Fruit fly (Drosophila melanogaster): ENCODE data around the gene mtSSB.
A peak's percentile ranks its signal among the peaks of the same experiment; 100 is the strongest.

The mtSSB gene

DNA sequence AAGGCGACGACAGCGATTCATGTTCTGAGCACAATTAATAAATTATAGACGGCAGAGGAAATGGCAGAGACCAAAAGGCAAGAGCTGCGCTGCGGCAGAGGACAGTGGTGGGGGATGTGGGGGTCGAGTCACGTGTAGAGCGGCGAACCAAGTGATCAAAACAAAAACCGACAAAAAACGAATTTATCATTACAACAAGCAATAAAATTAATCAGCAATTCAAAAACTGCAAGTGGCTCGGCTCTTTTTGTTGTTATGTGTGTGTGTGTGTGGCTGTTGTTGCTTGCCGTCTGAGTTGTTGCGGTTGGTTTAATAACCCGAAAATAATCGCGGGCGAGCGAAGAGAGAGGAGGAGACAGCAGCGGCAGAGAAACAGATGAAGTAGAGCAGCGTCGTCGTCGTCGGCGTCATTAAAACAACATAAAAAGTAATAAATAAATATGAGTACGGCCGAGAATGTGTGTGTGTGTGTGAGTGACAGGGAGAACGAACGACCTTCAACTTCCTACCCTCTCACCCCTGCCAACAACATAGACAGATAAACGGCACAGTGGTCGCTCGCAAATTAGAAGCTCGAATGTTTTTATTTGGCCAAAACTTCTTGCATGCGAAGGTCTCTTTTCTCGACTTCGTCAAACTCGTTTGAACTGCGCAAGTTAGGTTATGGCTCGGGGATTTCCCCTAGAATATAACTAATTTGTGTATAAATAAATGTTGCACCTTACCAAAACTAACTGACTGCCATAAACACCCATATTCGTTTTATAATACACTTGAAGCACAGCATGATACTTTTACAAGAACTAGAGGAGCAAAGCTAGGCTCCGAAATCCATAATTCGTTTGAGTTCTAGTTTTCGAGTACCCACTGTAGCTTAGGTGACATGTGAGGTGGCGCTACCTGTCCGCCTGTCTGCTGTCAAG lies 26.6 kb upstream of the mtSSB start (continued):
- peak; percentile 80 for TF ChIP-seq CG9727 (GFP tag; optimal IDR thresholded peaks at IDR 0.05)
- peak; percentile 39 for TF ChIP-seq scrt (GFP tag; optimal IDR thresholded peaks at IDR 0.05)
- no peak for TF ChIP-seq Dip2 (GFP tag; IDR thresholded peaks at IDR 0.05)
- TF ChIP-seq fd102C (GFP tag; optimal IDR thresholded peaks at IDR 0.05), result no peak
- peak; percentile 32 for TF ChIP-seq CG8290 (GFP tag; optimal IDR thresholded peaks at IDR 0.05)
- peak in 1 of 2 experiments; percentile 27 for TF ChIP-seq CG8290 (tag; optimal IDR thresholded peaks at IDR 0.05)
- no peak for TF ChIP-seq nom (GFP tag; optimal IDR thresholded peaks at IDR 0.05)
- no peak for TF ChIP-seq CG10959 (GFP tag; IDR thresholded peaks at IDR 0.05)
- TF ChIP-seq CG6813 (GFP tag; optimal IDR thresholded peaks at IDR 0.05), result peak; percentile 28
- TF ChIP-seq tll (GFP tag; optimal IDR thresholded peaks at IDR 0.05), result peak; percentile 13 to 39
- peak; percentile 64 for TF ChIP-seq eyg (GFP tag; optimal IDR thresholded peaks at IDR 0.05)
- TF ChIP-seq hbn (GFP tag; IDR thresholded peaks at IDR 0.05; ENCODE audit: partially characterized antibody), result no peak
- peak; percentile 47 for TF ChIP-seq kah (GFP tag; optimal IDR thresholded peaks at IDR 0.05)
- TF ChIP-seq CG11696 (GFP tag; IDR thresholded peaks at IDR 0.05), result no peak
- TF ChIP-seq CG12299 (tag; optimal IDR thresholded peaks at IDR 0.05), result peak; percentile 50
- peak; percentile 64 for TF ChIP-seq fu2 (GFP tag; optimal IDR thresholded peaks at IDR 0.05)
- peak; percentile 51 to 71 for TF ChIP-seq bsh (GFP tag; optimal IDR thresholded peaks at IDR 0.05)
- TF ChIP-seq danr (GFP tag; IDR thresholded peaks at IDR 0.05), result no peak
- TF ChIP-seq pho (GFP tag; optimal IDR thresholded peaks at IDR 0.05), result peak; percentile 42
- TF ChIP-seq Lpt (GFP tag; optimal IDR thresholded peaks at IDR 0.05), result no peak
- no peak for TF ChIP-seq Bgb (GFP tag; IDR thresholded peaks at IDR 0.05; ENCODE audit: partially characterized antibody)
- TF ChIP-seq shn (GFP tag; optimal IDR thresholded peaks at IDR 0.05), result peak; percentile 60
- no peak for TF ChIP-seq cas (GFP tag; IDR thresholded peaks at IDR 0.05)
- peak; percentile 19 for TF ChIP-seq CG31365 (tag; optimal IDR thresholded peaks at IDR 0.05)
- TF ChIP-seq CG13424 (tag; optimal IDR thresholded peaks at IDR 0.05), result peak; percentile 76
- no peak for TF ChIP-seq CG4730 (GFP tag; IDR thresholded peaks at IDR 0.05)
- TF ChIP-seq bigmax (GFP tag; optimal IDR thresholded peaks at IDR 0.05), result no peak
- TF ChIP-seq al (GFP tag; IDR thresholded peaks at IDR 0.05), result no peak
- TF ChIP-seq CG33557 (GFP tag; optimal IDR thresholded peaks at IDR 0.05), result peak; percentile 48
- peak; percentile 94 for TF ChIP-seq Ets65A (GFP tag)
- no peak for TF ChIP-seq jigr1 (GFP tag; IDR thresholded peaks at IDR 0.05)
- peak; percentile 45 for TF ChIP-seq tap (tag; optimal IDR thresholded peaks at IDR 0.05)
- TF ChIP-seq Max (GFP tag; optimal IDR thresholded peaks at IDR 0.05), result peak; percentile 57
- TF ChIP-seq crc (GFP tag; optimal IDR thresholded peaks at IDR 0.05), result peak; percentile 49
- peak; percentile 12 for TF ChIP-seq TFAM (GFP tag; optimal IDR thresholded peaks at IDR 0.05)
- peak; percentile 13 to 42 for TF ChIP-seq Trl (optimal IDR thresholded peaks at IDR 0.05)
- peak; percentile 59 for TF ChIP-seq Trl (GFP tag; optimal IDR thresholded peaks at IDR 0.05)
- TF ChIP-seq psq (GFP tag; optimal IDR thresholded peaks at IDR 0.05), result peak; percentile 90
- peak; percentile 60 to 81 for TF ChIP-seq Pdp1 (GFP tag; optimal IDR thresholded peaks at IDR 0.05)
- no peak for TF ChIP-seq br (optimal IDR thresholded peaks at IDR 0.05)
- peak; percentile 53 for TF ChIP-seq twi (tag; optimal IDR thresholded peaks at IDR 0.05)
- no peak for TF ChIP-seq CG6175 (GFP tag; IDR thresholded peaks at IDR 0.05)
- TF ChIP-seq dati (GFP tag; IDR thresholded peaks at IDR 0.05), result no peak
- TF ChIP-seq Xbp1 (GFP tag; optimal IDR thresholded peaks at IDR 0.05), result peak; percentile 71
- no peak for TF ChIP-seq CG17568 (GFP tag; optimal IDR thresholded peaks at IDR 0.05)
- TF ChIP-seq mam (GFP tag; optimal IDR thresholded peaks at IDR 0.05), result peak; percentile 74
- TF ChIP-seq Hr51 (GFP tag; optimal IDR thresholded peaks at IDR 0.05), result peak; percentile 47 to 77
- peak; percentile 79 for TF ChIP-seq Camta (GFP tag; optimal IDR thresholded peaks at IDR 0.05)
- no peak for TF ChIP-seq CG43689 (GFP tag; IDR thresholded peaks at IDR 0.05)
- TF ChIP-seq YL-1 (GFP tag; optimal IDR thresholded peaks at IDR 0.05), result peak; percentile 14

Measured in whole organism, embryonic.